Worm (Caenorhabditis elegans) whole organism, L3 larva: ENCODE data around the gene W06A11.1.

Experiments used
- R02D3.7 ChIP-seq: fragments of 150-350 bp; optimal IDR thresholded peaks from 2 replicates; lab custom pipeline; 2014; ENCODE audit warnings: missing biosample characterization, missing genetic modification characterization
- ZK546.5 ChIP-seq: sonication (generic microtip); optimal IDR thresholded peaks from 2 replicates; lab custom pipeline; 2017; ENCODE audit warnings: missing biosample characterization, missing genetic modification characterization
- aly-2 ChIP-seq: fragments of 150-350 bp; optimal IDR thresholded peaks from 2 replicates; lab custom pipeline; 2014; ENCODE audit warnings: missing biosample characterization, missing genetic modification characterization
- ama-1 ChIP-seq: fragments of 150-350 bp; optimal IDR thresholded peaks from 2 replicates; lab custom pipeline; 2018
- ceh-16 ChIP-seq: sonication (generic microtip); optimal IDR thresholded peaks from 2 replicates; lab custom pipeline; 2017; ENCODE audit warnings: missing biosample characterization, missing genetic modification characterization
- ceh-28 ChIP-seq: fragments of 150-350 bp; optimal IDR thresholded peaks from 2 replicates; lab custom pipeline; 2014; ENCODE audit warnings: missing biosample characterization, missing genetic modification reagents, missing genetic modification characterization
- ceh-82 ChIP-seq: fragments of 150-350 bp; optimal IDR thresholded peaks from 2 replicates; lab custom pipeline; 2014; ENCODE audit warnings: missing biosample characterization, missing genetic modification characterization
- ceh-9 ChIP-seq: sonication (generic microtip); optimal IDR thresholded peaks from 2 replicates; lab custom pipeline; 2018; ENCODE audit warnings: missing biosample characterization, missing genetic modification characterization
- daf-12 ChIP-seq: fragments of 150-350 bp; optimal IDR thresholded peaks from 2 replicates; lab custom pipeline; 2014; ENCODE audit warnings: missing biosample characterization, missing genetic modification reagents, missing genetic modification characterization
- egl-27 ChIP-seq: sonication (generic microtip); optimal IDR thresholded peaks from 4 replicates; lab custom pipeline; 2017; ENCODE audit warnings: missing biosample characterization, missing genetic modification reagents, missing genetic modification characterization
- egl-5 ChIP-seq: fragments of 150-350 bp; optimal IDR thresholded peaks from 2 replicates; lab custom pipeline; 2017; ENCODE audit warnings: missing biosample characterization, missing genetic modification reagents, missing genetic modification characterization, inconsistent platforms
- elt-1 ChIP-seq: fragments of 150-350 bp; optimal IDR thresholded peaks from 2 replicates; lab custom pipeline; 2014; ENCODE audit warnings: missing biosample characterization, missing genetic modification characterization
- elt-2 ChIP-seq: sonication (generic microtip); optimal IDR thresholded peaks from 2 replicates; lab custom pipeline; 2016; ENCODE audit warnings: missing genetic modification reagents, mild to moderate bottlenecking, missing genetic modification characterization, missing compliant biosample characterization
- elt-3 ChIP-seq, 3 experiments: fragments of 150-350 bp in 1 of 3; sonication (generic microtip) in 2 of 3; optimal IDR thresholded peaks; 2 replicates in 2 of 3; 4 replicates in 1 of 3; lab custom pipeline; 2014 to 2017; ENCODE audit warnings: missing biosample characterization in 3 of 3, missing genetic modification characterization in 3 of 3
- eor-1 ChIP-seq, 2 experiments: fragments of 150-350 bp; optimal IDR thresholded peaks; 2 replicates each; lab custom pipeline; 2014 to 2018; ENCODE audit warnings: missing biosample characterization in 2 of 2, missing genetic modification characterization in 2 of 2
- fkh-10 ChIP-seq: sonication (generic microtip); optimal IDR thresholded peaks from 2 replicates; lab custom pipeline; 2017; ENCODE audit warnings: missing biosample characterization, missing genetic modification reagents, missing genetic modification characterization
- fkh-2 ChIP-seq: fragments of 150-350 bp; optimal IDR thresholded peaks from 2 replicates; lab custom pipeline; 2014; ENCODE audit warnings: missing biosample characterization, missing genetic modification reagents, missing genetic modification characterization
- fos-1 ChIP-seq: fragments of 150-350 bp; optimal IDR thresholded peaks from 2 replicates; lab custom pipeline; 2014; ENCODE audit warnings: missing biosample characterization, missing genetic modification characterization
- hmg-11 ChIP-seq: sonication (generic microtip); optimal IDR thresholded peaks from 2 replicates; lab custom pipeline; 2016; ENCODE audit warnings: missing genetic modification characterization, missing compliant biosample characterization
- jun-1 ChIP-seq: fragments of 150-350 bp; optimal IDR thresholded peaks from 2 replicates; lab custom pipeline; 2014; ENCODE audit warnings: missing biosample characterization, missing genetic modification reagents, missing genetic modification characterization
- lin-15B ChIP-seq: fragments of 150-350 bp; optimal IDR thresholded peaks from 2 replicates; lab custom pipeline; 2014; ENCODE audit warnings: missing biosample characterization, missing genetic modification characterization
- lin-39 ChIP-seq: fragments of 150-350 bp; optimal IDR thresholded peaks from 2 replicates; lab custom pipeline; 2018; ENCODE audit warnings: missing biosample characterization, missing genetic modification reagents, missing genetic modification characterization
- lsy-12 ChIP-seq: sonication (generic microtip); optimal IDR thresholded peaks from 2 replicates; lab custom pipeline; 2016; ENCODE audit warnings: mild to moderate bottlenecking, missing genetic modification characterization, missing compliant biosample characterization
- mdl-1 ChIP-seq: fragments of 150-350 bp; optimal IDR thresholded peaks from 2 replicates; lab custom pipeline; 2014; ENCODE audit warnings: missing biosample characterization, missing genetic modification characterization
- mml-1 ChIP-seq: fragments of 150-350 bp; sonication (generic microtip); optimal IDR thresholded peaks from 3 replicates; lab custom pipeline; 2014; ENCODE audit warnings: missing biosample characterization, missing genetic modification characterization
- nfya-1 ChIP-seq: sonication (generic microtip); optimal IDR thresholded peaks from 2 replicates; lab custom pipeline; 2017; ENCODE audit warnings: missing genetic modification characterization, mild to moderate bottlenecking, missing compliant biosample characterization, antibody characterized with exemption, moderate library complexity; ENCODE audit not compliant: insufficient read depth
- nhr-11 ChIP-seq: fragments of 150-350 bp; optimal IDR thresholded peaks from 2 replicates; lab custom pipeline; 2014; ENCODE audit warnings: missing biosample characterization, missing genetic modification characterization
- nhr-12 ChIP-seq: fragments of 150-350 bp; optimal IDR thresholded peaks from 2 replicates; lab custom pipeline; 2014; ENCODE audit warnings: missing biosample characterization, missing genetic modification characterization
- nhr-23 ChIP-seq: fragments of 150-350 bp; optimal IDR thresholded peaks from 2 replicates; lab custom pipeline; 2014; ENCODE audit warnings: missing biosample characterization, missing genetic modification reagents, missing genetic modification characterization
- nhr-237 ChIP-seq: fragments of 150-350 bp; optimal IDR thresholded peaks from 2 replicates; lab custom pipeline; 2014; ENCODE audit warnings: missing biosample characterization, missing genetic modification characterization
- nhr-25 ChIP-seq: sonication (generic microtip); optimal IDR thresholded peaks from 2 replicates; lab custom pipeline; 2017; ENCODE audit warnings: missing biosample characterization, missing genetic modification characterization
- nhr-28 ChIP-seq: fragments of 150-350 bp; optimal IDR thresholded peaks from 2 replicates; lab custom pipeline; 2014; ENCODE audit warnings: missing biosample characterization, missing genetic modification characterization
- nhr-43 ChIP-seq: sonication (generic microtip); optimal IDR thresholded peaks from 2 replicates; lab custom pipeline; 2016; ENCODE audit warnings: mild to moderate bottlenecking, missing genetic modification characterization, missing compliant biosample characterization; ENCODE audit not compliant: poor library complexity, severe bottlenecking
- nhr-67 ChIP-seq: fragments of 150-350 bp; optimal IDR thresholded peaks from 2 replicates; lab custom pipeline; 2014; ENCODE audit warnings: missing biosample characterization, missing genetic modification characterization
- nhr-76 ChIP-seq: fragments of 150-350 bp; sonication (generic microtip); optimal IDR thresholded peaks from 5 replicates; lab custom pipeline; 2014; ENCODE audit warnings: missing biosample characterization, missing genetic modification characterization
- nhr-77 ChIP-seq: fragments of 150-350 bp; optimal IDR thresholded peaks from 2 replicates; lab custom pipeline; 2014; ENCODE audit warnings: missing biosample characterization, missing genetic modification characterization
- pha-4 ChIP-seq: fragments of 150-350 bp; optimal IDR thresholded peaks from 2 replicates; lab custom pipeline; 2014; ENCODE audit warnings: missing biosample characterization, missing genetic modification reagents, missing genetic modification characterization
- pqm-1 ChIP-seq: fragments of 150-350 bp; optimal IDR thresholded peaks from 2 replicates; lab custom pipeline; 2017; ENCODE audit warnings: missing biosample characterization, missing genetic modification characterization, inconsistent platforms
- sea-2 ChIP-seq: fragments of 150-350 bp; sonication (generic microtip); optimal IDR thresholded peaks from 4 replicates; lab custom pipeline; 2014; ENCODE audit warnings: missing biosample characterization, missing genetic modification reagents, missing genetic modification characterization
- skn-1 ChIP-seq: fragments of 150-350 bp; optimal IDR thresholded peaks from 2 replicates; lab custom pipeline; 2014; ENCODE audit warnings: missing biosample characterization, missing genetic modification characterization
- snpc-4 ChIP-seq: fragments of 150-350 bp; optimal IDR thresholded peaks from 2 replicates; lab custom pipeline; 2014; ENCODE audit warnings: missing biosample characterization, missing genetic modification characterization
- tbx-2 ChIP-seq: sonication (generic microtip); optimal IDR thresholded peaks from 2 replicates; lab custom pipeline; 2016; ENCODE audit warnings: mild to moderate bottlenecking, missing genetic modification characterization, missing compliant biosample characterization
- unc-39 ChIP-seq: sonication (generic microtip); optimal IDR thresholded peaks from 4 replicates; lab custom pipeline; 2017; ENCODE audit warnings: missing biosample characterization, missing genetic modification characterization
- unc-62 ChIP-seq: fragments of 150-350 bp; sonication (generic microtip); optimal IDR thresholded peaks from 4 replicates; lab custom pipeline; 2014; ENCODE audit warnings: missing biosample characterization, missing genetic modification reagents, missing genetic modification characterization
- zag-1 ChIP-seq: fragments of 150-350 bp; optimal IDR thresholded peaks from 2 replicates; lab custom pipeline; 2014; ENCODE audit warnings: missing biosample characterization, missing genetic modification characterization
- ztf-11 ChIP-seq: fragments of 150-350 bp; optimal IDR thresholded peaks from 2 replicates; lab custom pipeline; 2014; ENCODE audit warnings: missing biosample characterization, missing genetic modification characterization
- ztf-4 ChIP-seq: fragments of 150-350 bp; optimal IDR thresholded peaks from 2 replicates; lab custom pipeline; 2014; ENCODE audit warnings: missing biosample characterization, missing genetic modification characterization

Gene W06A11.1

ce11 chrII:4044349-4044748 lies 23.0 kb upstream of the W06A11.1 start, which contains the start of gene rpn-11:
rpn-11 (minus strand) TSS chrII:4044546.
- TF ChIP-seq nhr-28 (tag; lab: Kevin White, UChicago) (no peak), ceh-9 (tag; lab: Kevin White, UChicago) (no peak), ZK546.5 (tag; lab: Kevin White, UChicago) (peak; percentile 32), fos-1 (tag; lab: Kevin White, UChicago) (no peak), egl-27 (no peak), nfya-1 (tag; lab: Kevin White, UChicago) (peak; percentile 85), jun-1 (tag; lab: Kevin White, UChicago) (peak; percentile 52), nhr-43 (tag; lab: Kevin White, UChicago) (peak; percentile 82), nhr-23 (tag; lab: Kevin White, UChicago) (peak; percentile 83), ztf-11 (tag; lab: Kevin White, UChicago) (no peak), zag-1 (no peak), nhr-77 (tag; lab: Kevin White, UChicago) (peak; percentile 50), ceh-82 (tag; lab: Kevin White, UChicago) (peak; percentile 52), fkh-2 (tag; lab: Kevin White, UChicago) (no peak), nhr-25 (tag; lab: Kevin White, UChicago) (peak; percentile 64), pqm-1 (tag; lab: Kevin White, UChicago) (peak; percentile 25), lsy-12 (tag; lab: Kevin White, UChicago) (peak; percentile 80), nhr-67 (tag; lab: Kevin White, UChicago) (no peak), elt-3 (tag; optimal IDR thresholded peaks at IDR 0.05; lab: Kevin White, UChicago) (no peak), pha-4 (tag; lab: Kevin White, UChicago) (peak; percentile 88), mml-1 (tag; lab: Kevin White, UChicago) (no peak), skn-1 (tag; lab: Kevin White, UChicago) (peak; percentile 98), snpc-4 (tag; lab: Kevin White, UChicago) (peak; percentile 82), lin-39 (tag; lab: Kevin White, UChicago) (peak; percentile 29), ztf-4 (tag; lab: Kevin White, UChicago) (no peak), unc-62 (GFP tag; lab: Kevin White, UChicago) (no peak), nhr-11 (tag; lab: Kevin White, UChicago) (no peak), tbx-2 (tag; lab: Kevin White, UChicago) (peak; percentile 55), elt-1 (no peak), nhr-76 (tag; lab: Kevin White, UChicago) (no peak), eor-1 (tag; optimal IDR thresholded peaks at IDR 0.05; lab: Kevin White, UChicago) (no peak), nhr-237 (tag; lab: Kevin White, UChicago) (no peak), egl-5 (peak; percentile 9), sea-2 (GFP tag; lab: Kevin White, UChicago) (no peak), unc-39 (no peak), ceh-28 (tag; lab: Kevin White, UChicago) (peak; percentile 78), ceh-16 (no peak), aly-2 (tag; lab: Kevin White, UChicago) (no peak), hmg-11 (tag; lab: Kevin White, UChicago) (peak; percentile 80), R02D3.7 (tag; lab: Kevin White, UChicago) (peak; percentile 83), fkh-10 (GFP tag; lab: Kevin White, UChicago) (no peak), nhr-12 (tag; lab: Kevin White, UChicago) (no peak), ama-1 (lab: Kevin White, UChicago) (peak; percentile 25), lin-15B (tag; lab: Kevin White, UChicago) (peak; percentile 85), mdl-1 (tag; lab: Kevin White, UChicago) (peak; percentile 50), daf-12 (tag; lab: Kevin White, UChicago) (no peak), elt-2 (peak; percentile 71)
